Worm (Caenorhabditis elegans) whole organism, L1 larva: ENCODE measurements around the gene ire-1.

ENCODE experiments used
- C16A3.4 ChIP-seq: fragments of 150-350 bp; optimal IDR thresholded peaks from 2 replicates; lab custom pipeline; 2014; ENCODE audit warnings: missing biosample characterization, missing genetic modification characterization
- aha-1 ChIP-seq: fragments of 150-350 bp; optimal IDR thresholded peaks from 2 replicates; lab custom pipeline; 2014; ENCODE audit warnings: missing biosample characterization, missing genetic modification characterization
- alr-1 ChIP-seq: fragments of 200-800 bp; sonication (Bioruptor generic); optimal IDR thresholded peaks from 2 replicates; lab custom pipeline; 2018; ENCODE audit warnings: borderline replicate concordance, mild to moderate bottlenecking, missing genetic modification characterization, missing compliant biosample characterization
- ama-1 ChIP-seq: fragments of 150-350 bp; optimal IDR thresholded peaks from 2 replicates; lab custom pipeline; 2014
- blmp-1 ChIP-seq: fragments of 150-350 bp; optimal IDR thresholded peaks from 2 replicates; lab custom pipeline; 2014; ENCODE audit warnings: missing biosample characterization, missing genetic modification characterization
- ceh-63 ChIP-seq: fragments of 200-800 bp; sonication (Bioruptor generic); optimal IDR thresholded peaks from 2 replicates; lab custom pipeline; 2018; ENCODE audit warnings: mild to moderate bottlenecking, missing genetic modification characterization, missing compliant biosample characterization
- ceh-8 ChIP-seq: fragments of 200-800 bp; sonication (Bioruptor generic); optimal IDR thresholded peaks from 2 replicates; lab custom pipeline; 2018; ENCODE audit warnings: mild to moderate bottlenecking, missing genetic modification characterization, moderate library complexity, missing compliant biosample characterization
- ceh-88 ChIP-seq: fragments of 200-800 bp; sonication (Bioruptor generic); IDR thresholded peaks from 2 replicates; pipeline ENCODE4 v1.3.6; 2022; ENCODE audit warnings: missing genetic modification characterization, missing compliant biosample characterization
- ces-1 ChIP-seq: fragments of 150-350 bp; optimal IDR thresholded peaks from 2 replicates; lab custom pipeline; 2014; ENCODE audit warnings: missing biosample characterization, missing genetic modification reagents, missing genetic modification characterization
- efl-3 ChIP-seq: fragments of 200-800 bp; sonication (Bioruptor generic); optimal IDR thresholded peaks from 2 replicates; lab custom pipeline; 2018; ENCODE audit warnings: mild to moderate bottlenecking, missing genetic modification characterization, missing compliant biosample characterization
- egl-13 ChIP-seq: sonication (generic microtip); optimal IDR thresholded peaks from 2 replicates; lab custom pipeline; 2016; ENCODE audit warnings: missing genotype, missing genetic modification reagents, missing genetic modification characterization, missing compliant biosample characterization
- elt-2 ChIP-seq: sonication (generic microtip); optimal IDR thresholded peaks from 2 replicates; lab custom pipeline; 2016; ENCODE audit warnings: missing genetic modification characterization, mild to moderate bottlenecking, inconsistent platforms, missing compliant biosample characterization, missing genetic modification reagents
- elt-3 ChIP-seq, 6 experiments: fragments of 150-350 bp in 1 of 6; sonication (generic microtip); optimal IDR thresholded peaks; 2 replicates each; lab custom pipeline; 2017 to 2018; ENCODE audit warnings: missing biosample characterization in 6 of 6, missing genetic modification characterization in 6 of 6, inconsistent platforms in 1 of 6
- fkh-4 ChIP-seq: sonication (generic microtip); optimal IDR thresholded peaks from 2 replicates; lab custom pipeline; 2016; ENCODE audit warnings: missing compliant biosample characterization, missing genetic modification characterization, borderline replicate concordance
- fkh-8 ChIP-seq: sonication (generic microtip); optimal IDR thresholded peaks from 2 replicates; lab custom pipeline; 2016; ENCODE audit warnings: mild to moderate bottlenecking, missing genetic modification characterization, missing compliant biosample characterization
- grh-1 ChIP-seq: fragments of 200-800 bp; sonication (Bioruptor generic); IDR thresholded peaks from 2 replicates; pipeline ENCODE4 v1.3.6; 2022; ENCODE audit warnings: missing genetic modification reagents, missing genetic modification characterization, missing compliant biosample characterization
- hlh-17 ChIP-seq: fragments of 200-800 bp; sonication (Bioruptor generic); optimal IDR thresholded peaks from 2 replicates; lab custom pipeline; 2018; ENCODE audit warnings: missing genetic modification characterization, mild to moderate bottlenecking, missing compliant biosample characterization, moderate library complexity, borderline replicate concordance
- hlh-4 ChIP-seq: sonication (generic microtip); optimal IDR thresholded peaks from 2 replicates; lab custom pipeline; 2016; ENCODE audit warnings: mild to moderate bottlenecking, missing genetic modification characterization, missing compliant biosample characterization
- irx-1 ChIP-seq: sonication (generic microtip); optimal IDR thresholded peaks from 2 replicates; lab custom pipeline; 2016; ENCODE audit warnings: missing genetic modification characterization, missing compliant biosample characterization
- isw-1 ChIP-seq: fragments of 200-800 bp; sonication (Bioruptor generic); IDR thresholded peaks from 2 replicates; pipeline ENCODE4 v1.3.6; 2022; ENCODE audit warnings: missing genetic modification characterization, missing compliant biosample characterization
- jun-1 ChIP-seq: fragments of 150-350 bp; optimal IDR thresholded peaks from 2 replicates; lab custom pipeline; 2014; ENCODE audit warnings: missing biosample characterization, missing genetic modification reagents, missing genetic modification characterization
- lin-14 ChIP-seq: fragments of 200-800 bp; sonication (Bioruptor generic); optimal IDR thresholded peaks from 2 replicates; lab custom pipeline; 2018; ENCODE audit warnings: mild to moderate bottlenecking, missing genetic modification characterization, moderate library complexity, missing compliant biosample characterization
- lin-15B ChIP-seq: fragments of 150-350 bp; sonication (generic microtip); optimal IDR thresholded peaks from 3 replicates; lab custom pipeline; 2014; ENCODE audit warnings: missing biosample characterization, missing genetic modification characterization
- lin-35 ChIP-seq, 2 experiments: fragments of 150-350 bp; optimal IDR thresholded peaks; 2 replicates each; lab custom pipeline; 2014; ENCODE audit warnings: missing biosample characterization in 2 of 2, missing genetic modification characterization in 2 of 2, missing genetic modification reagents in 2 of 2
- lir-3 ChIP-seq: sonication (generic microtip); optimal IDR thresholded peaks from 2 replicates; lab custom pipeline; 2016; ENCODE audit warnings: mild to moderate bottlenecking, missing genetic modification characterization, moderate library complexity, missing compliant biosample characterization; ENCODE audit not compliant: poor library complexity
- lsy-2 ChIP-seq, 2 experiments: fragments of 150-350 bp; optimal IDR thresholded peaks; 2 replicates each; lab custom pipeline; 2014; ENCODE audit warnings: missing biosample characterization in 2 of 2, missing genetic modification characterization in 2 of 2
- mab-9 ChIP-seq: fragments of 200-800 bp; sonication (Bioruptor generic); IDR thresholded peaks from 2 replicates; pipeline ENCODE4 v1.3.6; 2022; ENCODE audit warnings: missing genetic modification reagents, missing genetic modification characterization, missing compliant biosample characterization
- mdl-1 ChIP-seq, 2 experiments: fragments of 150-350 bp; optimal IDR thresholded peaks; 2 replicates each; lab custom pipeline; 2014 to 2017; ENCODE audit warnings: missing biosample characterization in 2 of 2, missing genetic modification characterization in 2 of 2, inconsistent platforms in 1 of 2
- mep-1 ChIP-seq: fragments of 150-350 bp; optimal IDR thresholded peaks from 2 replicates; lab custom pipeline; 2014; ENCODE audit warnings: missing biosample characterization, missing genetic modification characterization
- nhr-12 ChIP-seq: sonication (generic microtip); optimal IDR thresholded peaks from 2 replicates; lab custom pipeline; 2017; ENCODE audit warnings: missing biosample characterization, missing genetic modification characterization
- nhr-19 ChIP-seq: fragments of 200-800 bp; sonication (Bioruptor generic); conservative IDR thresholded peaks from 2 replicates; pipeline ENCODE4 v1.3.6; 2022; ENCODE audit warnings: missing genetic modification characterization, missing compliant biosample characterization
- nhr-20 ChIP-seq: sonication (generic microtip); optimal IDR thresholded peaks from 2 replicates; lab custom pipeline; 2016; ENCODE audit warnings: mild to moderate bottlenecking, missing genetic modification characterization, missing compliant biosample characterization
- nhr-237 ChIP-seq: fragments of 150-350 bp; optimal IDR thresholded peaks from 2 replicates; lab custom pipeline; 2014; ENCODE audit warnings: missing biosample characterization, missing genetic modification characterization
- nhr-71 ChIP-seq: sonication (generic microtip); optimal IDR thresholded peaks from 2 replicates; lab custom pipeline; 2016; ENCODE audit warnings: mild to moderate bottlenecking, missing genetic modification characterization, moderate library complexity, missing compliant biosample characterization
- nhr-76 ChIP-seq: sonication (generic microtip); optimal IDR thresholded peaks from 2 replicates; lab custom pipeline; 2017; ENCODE audit warnings: missing biosample characterization, missing genetic modification characterization
- nhr-90 ChIP-seq: sonication (generic microtip); optimal IDR thresholded peaks from 2 replicates; lab custom pipeline; 2016; ENCODE audit warnings: mild to moderate bottlenecking, missing genetic modification characterization, missing compliant biosample characterization; ENCODE audit not compliant: poor library complexity
- pqm-1 ChIP-seq: sonication (generic microtip); optimal IDR thresholded peaks from 3 replicates; lab custom pipeline; 2017; ENCODE audit warnings: missing biosample characterization, missing genetic modification characterization
- rnt-1 ChIP-seq: sonication (generic microtip); optimal IDR thresholded peaks from 2 replicates; lab custom pipeline; 2016; ENCODE audit warnings: mild to moderate bottlenecking, missing genetic modification characterization, moderate library complexity, missing compliant biosample characterization
- skn-1 ChIP-seq: fragments of 150-350 bp; optimal IDR thresholded peaks from 2 replicates; lab custom pipeline; 2014; ENCODE audit warnings: missing biosample characterization, missing genetic modification characterization
- snpc-4 ChIP-seq: fragments of 150-350 bp; optimal IDR thresholded peaks from 2 replicates; lab custom pipeline; 2014; ENCODE audit warnings: missing biosample characterization, missing genetic modification characterization
- sup-37 ChIP-seq: fragments of 200-800 bp; sonication (Bioruptor generic); optimal IDR thresholded peaks from 2 replicates; lab custom pipeline; 2018; ENCODE audit warnings: mild to moderate bottlenecking, missing genetic modification characterization, missing compliant biosample characterization
- swsn-7 ChIP-seq: sonication (generic microtip); optimal IDR thresholded peaks from 2 replicates; lab custom pipeline; 2016; ENCODE audit warnings: missing genetic modification characterization, missing compliant biosample characterization
- tbx-2 ChIP-seq: sonication (generic microtip); optimal IDR thresholded peaks from 2 replicates; lab custom pipeline; 2016; ENCODE audit warnings: missing genetic modification characterization, missing compliant biosample characterization
- unc-130 ChIP-seq: fragments of 150-350 bp; optimal IDR thresholded peaks from 2 replicates; lab custom pipeline; 2017; ENCODE audit warnings: missing biosample characterization, missing genetic modification characterization, inconsistent platforms
- unc-62 ChIP-seq: fragments of 150-350 bp; optimal IDR thresholded peaks from 2 replicates; lab custom pipeline; 2014; ENCODE audit warnings: missing biosample characterization, missing genetic modification reagents, missing genetic modification characterization
- vab-15 ChIP-seq: sonication (generic microtip); optimal IDR thresholded peaks from 2 replicates; lab custom pipeline; 2017; ENCODE audit warnings: missing genotype, mild to moderate bottlenecking, missing genetic modification characterization, missing compliant biosample characterization
- zip-4 ChIP-seq: fragments of 200-800 bp; sonication (Bioruptor generic); optimal IDR thresholded peaks from 2 replicates; lab custom pipeline; 2018; ENCODE audit warnings: mild to moderate bottlenecking, missing genetic modification characterization, moderate library complexity, missing compliant biosample characterization
- ztf-11 ChIP-seq, 2 experiments: sonication (generic microtip); optimal IDR thresholded peaks; 2 replicates each; lab custom pipeline; 2016 to 2017; ENCODE audit warnings: missing genetic modification characterization in 2 of 2, missing biosample characterization in 1 of 2, missing compliant biosample characterization in 1 of 2
- ztf-4 ChIP-seq: fragments of 150-350 bp; optimal IDR thresholded peaks from 2 replicates; lab custom pipeline; 2014; ENCODE audit warnings: missing biosample characterization, missing genetic modification characterization

ire-1 gene

DNA sequence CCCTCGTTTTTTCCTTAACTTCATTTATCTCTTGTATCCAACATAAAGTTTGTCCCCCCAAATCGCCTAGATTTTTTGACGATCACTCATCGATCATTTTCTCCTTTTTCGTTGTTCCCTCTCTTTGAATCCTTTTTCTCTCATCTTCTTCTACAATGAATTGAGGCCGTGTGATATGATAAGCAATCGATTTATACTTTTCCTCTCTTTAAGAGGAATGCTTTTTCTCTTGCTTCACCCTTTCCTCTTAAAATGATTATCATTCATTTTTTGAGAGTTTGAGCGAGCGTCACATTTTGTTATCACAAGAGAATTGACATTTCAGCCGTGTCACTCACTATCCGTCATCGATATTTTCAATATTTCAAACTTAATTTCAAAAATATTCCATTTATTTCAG, 46.7 kb downstream of the ire-1 start, which contains the start of gene K02C4.5:
K02C4.5 (plus strand) TSS at position 395 of the 400 bp plus-strand sequence.
- TF ChIP-seq elt-3 (tag; optimal IDR thresholded peaks at IDR 0.05; lab: Kevin White, UChicago) (peak in 2 of 6 experiments; percentile 50 to 62), nhr-20 (tag; lab: Kevin White, UChicago) (peak; percentile 7), unc-62 (no peak), mab-9 (GFP tag; lab: Robert Waterston, UW) (no peak), swsn-7 (tag; lab: Kevin White, UChicago) (no peak), skn-1 (tag; lab: Kevin White, UChicago) (no peak), ztf-11 (tag; optimal IDR thresholded peaks at IDR 0.05; lab: Kevin White, UChicago) (no peak), blmp-1 (tag; lab: Kevin White, UChicago) (peak; percentile 89), lin-35 (GFP tag; optimal IDR thresholded peaks at IDR 0.05; lab: Kevin White, UChicago) (no peak), nhr-19 (no peak), elt-2 (peak; percentile 58), lin-14 (GFP tag; lab: Kevin White, UChicago) (peak; percentile 15), nhr-71 (tag; lab: Kevin White, UChicago) (peak; percentile 0), mep-1 (tag; lab: Kevin White, UChicago) (peak; percentile 33), grh-1 (GFP tag; lab: Robert Waterston, UW) (no peak), fkh-8 (no peak), vab-15 (tag; lab: Kevin White, UChicago) (no peak)
- TF ChIP-seq, all 84 proteins: peak for 7

DNA sequence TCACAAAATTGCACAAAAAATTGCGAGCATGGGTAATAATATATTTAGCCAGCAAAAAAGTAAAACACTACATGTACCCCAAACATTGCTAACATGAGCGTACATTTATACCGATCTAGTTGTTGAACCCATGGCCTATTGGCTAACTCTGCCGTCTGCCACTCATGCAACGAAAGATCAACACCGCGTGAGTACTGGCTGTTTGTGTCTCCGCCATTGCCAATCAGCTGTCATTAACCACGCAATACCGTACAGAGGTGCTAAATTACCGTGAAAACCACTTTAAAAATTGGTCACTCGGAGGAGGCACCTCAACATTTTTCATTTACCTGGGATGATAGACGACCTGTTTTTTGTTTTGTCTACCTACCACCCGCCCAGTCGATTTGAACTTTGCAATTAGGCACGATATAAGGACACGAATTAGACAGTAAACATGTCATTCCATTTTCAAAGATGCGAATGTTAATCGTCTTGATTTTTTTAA, 49.3 kb downstream of the ire-1 start, which contains the start of gene K02C4.2:
K02C4.2 (plus strand) TSS at position 437 of the 487 bp plus-strand sequence.
- no peak for TF ChIP-seq isw-1
- TF ChIP-seq sup-37 (GFP tag; lab: Kevin White, UChicago), result peak; percentile 73
- no peak for TF ChIP-seq egl-13 (tag; lab: Kevin White, UChicago)
- peak; percentile 68 for TF ChIP-seq tbx-2 (tag; lab: Kevin White, UChicago)
- TF ChIP-seq ama-1, result no peak
- no peak for TF ChIP-seq ceh-63 (GFP tag; lab: Kevin White, UChicago)
- TF ChIP-seq efl-3, result no peak
- peak; percentile 59 to 83 for TF ChIP-seq lsy-2 (tag; optimal IDR thresholded peaks at IDR 0.05; lab: Kevin White, UChicago)
- TF ChIP-seq elt-3 (tag; optimal IDR thresholded peaks at IDR 0.05; lab: Kevin White, UChicago), result peak in 3 of 6 experiments; percentile 28 to 77 (median 42)
- TF ChIP-seq ztf-11 (tag; optimal IDR thresholded peaks at IDR 0.05; lab: Kevin White, UChicago), result peak in 1 of 2 experiments; percentile 7
- TF ChIP-seq skn-1 (tag; lab: Kevin White, UChicago), result peak; percentile 78
- TF ChIP-seq hlh-4 (tag; lab: Kevin White, UChicago), result no peak
- peak; percentile 87 for TF ChIP-seq mep-1 (tag; lab: Kevin White, UChicago)
- TF ChIP-seq ceh-88 (GFP tag; lab: Robert Waterston, UW), result no peak
- peak; percentile 41 for TF ChIP-seq lir-3
- no peak for TF ChIP-seq lin-15B (tag; lab: Kevin White, UChicago)
- TF ChIP-seq C16A3.4 (tag; lab: Kevin White, UChicago), result peak; percentile 88
- peak; percentile 83 for TF ChIP-seq vab-15 (tag; lab: Kevin White, UChicago)
- TF ChIP-seq zip-4 (GFP tag; lab: Kevin White, UChicago), result peak; percentile 60
- TF ChIP-seq snpc-4, result peak; percentile 52
- TF ChIP-seq ces-1, result no peak
- TF ChIP-seq nhr-90 (tag; lab: Kevin White, UChicago), result peak; percentile 83
- TF ChIP-seq aha-1 (tag; lab: Kevin White, UChicago), result no peak
- TF ChIP-seq nhr-237, result no peak
- TF ChIP-seq fkh-4 (tag; lab: Kevin White, UChicago), result no peak
- TF ChIP-seq irx-1 (tag; lab: Kevin White, UChicago), result peak; percentile 48
- peak; percentile 60 for TF ChIP-seq jun-1 (tag; lab: Kevin White, UChicago)
- peak; percentile 89 for TF ChIP-seq unc-130 (tag; lab: Kevin White, UChicago)
- peak; percentile 72 for TF ChIP-seq swsn-7 (tag; lab: Kevin White, UChicago)
- TF ChIP-seq nhr-76 (tag; lab: Kevin White, UChicago), result peak; percentile 71
- peak; percentile 0 for TF ChIP-seq ztf-4 (tag; lab: Kevin White, UChicago)
- no peak for TF ChIP-seq alr-1
- TF ChIP-seq hlh-17 (GFP tag; lab: Kevin White, UChicago), result no peak
- TF ChIP-seq nhr-12 (tag; lab: Kevin White, UChicago), result no peak
- peak; percentile 35; the same call in 1 of the 2 replicates for TF ChIP-seq mab-9 (GFP tag; lab: Robert Waterston, UW)
- peak in 1 of 2 experiments; percentile 88 for TF ChIP-seq mdl-1 (tag; optimal IDR thresholded peaks at IDR 0.05; lab: Kevin White, UChicago)
- TF ChIP-seq lin-35 (GFP tag; optimal IDR thresholded peaks at IDR 0.05; lab: Kevin White, UChicago), result peak; percentile 66 to 88
- peak; percentile 81 for TF ChIP-seq rnt-1 (tag; lab: Kevin White, UChicago)
- peak; percentile 52 for TF ChIP-seq ceh-8 (GFP tag; lab: Kevin White, UChicago)
- TF ChIP-seq pqm-1 (tag; lab: Kevin White, UChicago), result no peak
